Worm (Caenorhabditis elegans): ENCODE data around the gene K08B12.1.

The K08B12.1 gene

DNA sequence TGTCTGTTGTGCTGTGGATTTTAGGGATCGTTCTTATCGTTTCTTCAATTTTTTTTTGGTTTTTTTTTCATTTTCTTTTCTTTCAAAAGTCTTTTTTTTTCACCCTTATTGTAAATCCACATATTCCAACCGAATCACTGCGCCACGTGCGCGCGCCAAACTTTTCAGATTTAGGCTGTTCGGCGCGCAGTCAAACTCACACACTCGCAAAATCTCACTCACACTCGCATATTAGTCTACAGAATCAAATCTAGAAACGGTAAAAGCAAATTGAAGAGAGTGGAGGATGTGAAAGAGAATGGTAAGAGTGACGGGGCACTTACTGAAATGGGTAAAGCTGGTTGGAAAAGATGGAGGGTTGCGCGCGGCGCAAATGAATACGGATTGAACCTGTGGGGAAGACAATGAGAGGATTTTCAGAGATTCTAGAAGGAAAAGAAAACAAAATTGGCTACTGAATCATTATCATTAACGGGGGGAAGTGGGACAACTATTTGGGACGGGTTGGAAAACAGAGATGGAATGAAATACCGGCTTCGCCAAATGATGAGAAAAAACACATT lies 36.9 kb upstream of the K08B12.1 start (continued):
- TF ChIP-seq mes-4 (tag; optimal IDR thresholded peaks at IDR 0.05): no peak
- no peak for TF ChIP-seq hmg-20 (GFP tag; IDR thresholded peaks at IDR 0.05)
- no peak for TF ChIP-seq ztf-25 (GFP tag; IDR thresholded peaks at IDR 0.05)
- no peak for TF ChIP-seq T26A5.8 (tag; optimal IDR thresholded peaks at IDR 0.05)
- no peak for TF ChIP-seq D2030.7 (GFP tag; IDR thresholded peaks at IDR 0.05)
- no peak for TF ChIP-seq sea-2 (GFP tag; IDR thresholded peaks at IDR 0.05)
- TF ChIP-seq Y79H2A.3 (GFP tag; conservative IDR thresholded peaks at IDR 0.05): no peak
- no peak for TF ChIP-seq C06A6.2 (GFP tag; conservative IDR thresholded peaks at IDR 0.05)
- no peak for TF ChIP-seq ztf-26 (tag; optimal IDR thresholded peaks at IDR 0.05)
- TF ChIP-seq hmg-1.2 (GFP tag; IDR thresholded peaks at IDR 0.05): no peak
- TF ChIP-seq madf-3 (GFP tag; IDR thresholded peaks at IDR 0.05): no peak
- TF ChIP-seq K11D2.4 (GFP tag; IDR thresholded peaks at IDR 0.05): peak; percentile 22; the same call in 1 of the 2 replicates
- TF ChIP-seq F52B5.7 (tag; optimal IDR thresholded peaks at IDR 0.05): peak; percentile 30
- no peak for TF ChIP-seq zfh-2 (GFP tag; conservative IDR thresholded peaks at IDR 0.05)
- TF ChIP-seq snpc-4 (GFP tag; optimal IDR thresholded peaks at IDR 0.05): no peak
- no peak for TF ChIP-seq snpc-4 (tag; optimal IDR thresholded peaks at IDR 0.05)
- TF ChIP-seq ets-4 (GFP tag; optimal IDR thresholded peaks at IDR 0.05): no peak
- no peak for TF ChIP-seq B0261.1 (tag; optimal IDR thresholded peaks at IDR 0.05)
- TF ChIP-seq ama-1 (optimal IDR thresholded peaks at IDR 0.05): peak; percentile 65
- TF ChIP-seq ama-1 (GFP tag; optimal IDR thresholded peaks at IDR 0.05): peak in 1 of 2 experiments; percentile 69
- no peak for TF ChIP-seq ceh-58 (GFP tag; IDR thresholded peaks at IDR 0.05)
- no peak for TF ChIP-seq madf-10 (tag; optimal IDR thresholded peaks at IDR 0.05)
- no peak for TF ChIP-seq ceh-100 (GFP tag; IDR thresholded peaks at IDR 0.05)
- peak; percentile 14; the same call in 1 of the 2 replicates for TF ChIP-seq B0336.3 (GFP tag; IDR thresholded peaks at IDR 0.05)
- no peak for TF ChIP-seq gei-17 (GFP tag; optimal IDR thresholded peaks at IDR 0.05)
- no peak for TF ChIP-seq him-1 (tag; optimal IDR thresholded peaks at IDR 0.05)
- no peak for TF ChIP-seq lir-1 (GFP tag; conservative IDR thresholded peaks at IDR 0.05)
- TF ChIP-seq F37B4.10 (GFP tag; IDR thresholded peaks at IDR 0.05): no peak
- no peak; the same call in 1 of the 2 replicates for TF ChIP-seq madf-6 (GFP tag; IDR thresholded peaks at IDR 0.05)
- TF ChIP-seq pha-4 (tag; optimal IDR thresholded peaks at IDR 0.05): no peak
- TF ChIP-seq snpc-3.4 (tag; optimal IDR thresholded peaks at IDR 0.05): no peak
- TF ChIP-seq die-1 (tag; optimal IDR thresholded peaks at IDR 0.05): no peak
- no peak for TF ChIP-seq F23B12.7 (tag; optimal IDR thresholded peaks at IDR 0.05; ENCODE audit: insufficient read depth)
- no peak for TF ChIP-seq aptf-2 (GFP tag; conservative IDR thresholded peaks at IDR 0.05)
- no peak for TF ChIP-seq hlh-26 (GFP tag; conservative IDR thresholded peaks at IDR 0.05)
- TF ChIP-seq zim-3 (tag; optimal IDR thresholded peaks at IDR 0.05): peak; percentile 88
- TF ChIP-seq B0019.2 (GFP tag; conservative IDR thresholded peaks at IDR 0.05): no peak
- no peak for TF ChIP-seq ekl-4 (GFP tag; IDR thresholded peaks at IDR 0.05)
- peak; percentile 80 for TF ChIP-seq Y56A3A.18 (GFP tag; IDR thresholded peaks at IDR 0.05)
- no peak for TF ChIP-seq C17E4.6 (GFP tag; IDR thresholded peaks at IDR 0.05)
- TF ChIP-seq attf-5 (GFP tag; optimal IDR thresholded peaks at IDR 0.05): no peak
- 0 out of 2 replicates have a peak, but pooled peaks have one; percentile 25 for TF ChIP-seq cebp-1 (GFP tag; IDR thresholded peaks at IDR 0.05)
- no peak for TF ChIP-seq cebp-1 (tag; optimal IDR thresholded peaks at IDR 0.05)
- TF ChIP-seq rcor-1 (GFP tag; IDR thresholded peaks at IDR 0.05): peak; percentile 5; the same call in 1 of the 2 replicates
- no peak for TF ChIP-seq ztf-22 (GFP tag; optimal IDR thresholded peaks at IDR 0.05)
- TF ChIP-seq efl-1 (GFP tag; optimal IDR thresholded peaks at IDR 0.05): no peak
- no peak for TF ChIP-seq let-607 (tag; optimal IDR thresholded peaks at IDR 0.05)
- no peak for TF ChIP-seq hsf-1 (GFP tag; IDR thresholded peaks at IDR 0.05)
- 0 out of 2 replicates have a peak, but pooled peaks have one; percentile 49 for TF ChIP-seq nfyb-1 (GFP tag; IDR thresholded peaks at IDR 0.05)
- no peak for TF ChIP-seq T07F8.4 (tag; optimal IDR thresholded peaks at IDR 0.05)
